Worm (Caenorhabditis elegans): ENCODE data around the gene F46B6.10.

- TF ChIP-seq lsy-12 (tag; optimal IDR thresholded peaks at IDR 0.05) (no peak), fos-1 (tag; optimal IDR thresholded peaks at IDR 0.05) (no peak), ama-1 (optimal IDR thresholded peaks at IDR 0.05) (no peak), lin-39 (tag; optimal IDR thresholded peaks at IDR 0.05) (no peak), zag-1 (tag; optimal IDR thresholded peaks at IDR 0.05) (no peak), fkh-10 (GFP tag; optimal IDR thresholded peaks at IDR 0.05) (no peak), nhr-77 (tag; optimal IDR thresholded peaks at IDR 0.05) (no peak), nhr-28 (tag; optimal IDR thresholded peaks at IDR 0.05) (no peak), nhr-11 (tag; optimal IDR thresholded peaks at IDR 0.05) (no peak), skn-1 (tag; optimal IDR thresholded peaks at IDR 0.05) (no peak)
These were observed 39.5 kb upstream of the F46B6.10 start, which contains the start of gene sru-36 for ce11 chrV:9841376-9841775.
